Worm (Caenorhabditis elegans): Measurements from ENCODE around the gene C42C1.3.

Gene C42C1.3

DNA sequence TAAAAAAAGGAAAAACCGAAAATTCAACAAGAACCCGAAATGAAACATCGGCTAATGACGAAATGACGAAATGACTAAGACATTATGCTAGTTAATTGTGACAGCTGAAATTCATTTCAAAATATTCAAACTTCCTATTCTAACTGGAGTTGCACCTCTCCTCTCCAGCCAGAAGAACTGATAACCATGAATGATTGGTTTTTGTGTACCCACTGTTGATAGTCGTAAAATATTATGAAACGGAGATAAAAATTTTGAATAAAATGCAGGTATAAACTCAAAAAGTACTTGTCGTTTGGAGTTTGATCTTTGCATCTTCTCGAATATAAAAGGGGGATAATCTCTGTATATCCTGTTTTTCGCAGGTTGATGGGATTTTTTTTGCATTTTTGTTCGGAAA is 32.6 kb upstream of the C42C1.3 start:
- TF ChIP-seq elt-3 (tag; optimal IDR thresholded peaks at IDR 0.05): no peak
- no peak for TF ChIP-seq cnd-1 (tag; optimal IDR thresholded peaks at IDR 0.05)
- TF ChIP-seq ceh-83 (GFP tag; optimal IDR thresholded peaks at IDR 0.05): no peak
- TF ChIP-seq sptf-1 (tag; optimal IDR thresholded peaks at IDR 0.05): no peak
- no peak for TF ChIP-seq ceh-43 (GFP tag; optimal IDR thresholded peaks at IDR 0.05)
- TF ChIP-seq lin-32 (GFP tag; optimal IDR thresholded peaks at IDR 0.05): no peak
- no peak for TF ChIP-seq pha-4 (tag; optimal IDR thresholded peaks at IDR 0.05)
- no peak for TF ChIP-seq ztf-11 (tag; optimal IDR thresholded peaks at IDR 0.05)

- TF ChIP-seq nhr-12 (tag; optimal IDR thresholded peaks at IDR 0.05): no peak
- TF ChIP-seq ceh-39 (tag; optimal IDR thresholded peaks at IDR 0.05): no peak
- no peak for TF ChIP-seq hlh-1 (tag; optimal IDR thresholded peaks at IDR 0.05)
- no peak for TF ChIP-seq sptf-1 (tag; optimal IDR thresholded peaks at IDR 0.05)
- TF ChIP-seq snpc-4 (tag; optimal IDR thresholded peaks at IDR 0.05): no peak
- TF ChIP-seq drap-1 (GFP tag; optimal IDR thresholded peaks at IDR 0.05): no peak
- no peak for TF ChIP-seq lsy-2 (tag; optimal IDR thresholded peaks at IDR 0.05)
- no peak for TF ChIP-seq pha-4 (tag; optimal IDR thresholded peaks at IDR 0.05)
- TF ChIP-seq ces-1 (GFP tag; optimal IDR thresholded peaks at IDR 0.05): no peak
- TF ChIP-seq unc-39 (tag; optimal IDR thresholded peaks at IDR 0.05): no peak
- no peak for TF ChIP-seq cnd-1 (tag; optimal IDR thresholded peaks at IDR 0.05)
These were observed 30.9 kb upstream of the C42C1.3 start, which contains the start of gene oac-59 for ce11 chrIV:12301161-12301560. Gene oac-59 (minus strand): TSS chrIV:12301261.

DNA sequence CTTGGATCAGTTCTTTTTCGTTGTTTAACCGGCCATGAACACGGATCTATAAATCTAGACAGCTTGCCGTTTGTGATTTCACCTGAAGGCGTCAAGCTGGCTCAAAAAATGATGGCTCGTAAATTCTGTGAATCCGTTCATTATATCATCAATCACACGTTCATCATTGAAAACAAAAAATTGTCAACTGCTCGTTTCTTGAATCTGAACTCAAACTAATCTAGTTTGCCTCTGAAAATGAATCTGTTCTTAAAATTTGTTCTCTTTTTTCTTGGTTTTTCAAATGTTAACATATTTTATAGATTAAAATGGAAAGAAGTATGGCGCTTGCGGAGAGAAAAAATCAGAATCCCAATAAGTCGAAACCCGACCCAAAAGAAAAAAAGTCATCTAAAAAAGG is 20.5 kb upstream of the C42C1.3 start, which contains the start of gene C42C1.8:
TSS of gene C42C1.8 (plus strand) at position 301 of the 400 bp plus-strand sequence.
- TF ChIP-seq ceh-39 (tag; optimal IDR thresholded peaks at IDR 0.05) (no peak), sptf-1 (tag; optimal IDR thresholded peaks at IDR 0.05) (no peak), hlh-1 (tag; optimal IDR thresholded peaks at IDR 0.05) (no peak), nhr-12 (tag; optimal IDR thresholded peaks at IDR 0.05) (no peak), cnd-1 (tag; optimal IDR thresholded peaks at IDR 0.05) (no peak), ztf-11 (tag; optimal IDR thresholded peaks at IDR 0.05) (no peak), unc-120 (tag; optimal IDR thresholded peaks at IDR 0.05; ENCODE audit: poor library complexity, severe bottlenecking) (no peak), nhr-28 (tag; optimal IDR thresholded peaks at IDR 0.05) (no peak), mab-5 (tag; optimal IDR thresholded peaks at IDR 0.05) (no peak), flh-1 (GFP tag; optimal IDR thresholded peaks at IDR 0.05) (no peak)

DNA sequence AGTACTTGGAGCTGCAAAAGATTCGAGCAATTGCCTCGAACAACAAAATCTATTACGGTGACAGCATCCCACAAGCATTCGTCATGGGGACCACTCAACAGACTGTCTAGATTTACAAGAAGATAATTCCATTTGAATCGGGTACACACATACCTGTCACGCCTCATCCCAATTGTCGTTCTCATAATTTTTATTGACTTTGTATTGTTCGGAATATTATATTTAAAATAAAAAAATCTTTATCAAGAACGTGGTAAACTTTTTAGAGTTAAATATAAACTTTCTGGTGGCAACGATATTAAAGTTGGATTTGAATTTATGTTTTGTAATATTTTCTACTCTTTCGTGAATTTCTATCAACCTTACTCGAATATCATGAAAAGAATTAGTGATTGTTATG is 18.9 kb upstream of the C42C1.3 start, which contains the start of gene C42C1.9:
TSS of gene C42C1.9 (plus strand) at position 301 of the 400 bp plus-strand sequence.
- no peak for TF ChIP-seq mab-5 (tag; optimal IDR thresholded peaks at IDR 0.05)

DNA sequence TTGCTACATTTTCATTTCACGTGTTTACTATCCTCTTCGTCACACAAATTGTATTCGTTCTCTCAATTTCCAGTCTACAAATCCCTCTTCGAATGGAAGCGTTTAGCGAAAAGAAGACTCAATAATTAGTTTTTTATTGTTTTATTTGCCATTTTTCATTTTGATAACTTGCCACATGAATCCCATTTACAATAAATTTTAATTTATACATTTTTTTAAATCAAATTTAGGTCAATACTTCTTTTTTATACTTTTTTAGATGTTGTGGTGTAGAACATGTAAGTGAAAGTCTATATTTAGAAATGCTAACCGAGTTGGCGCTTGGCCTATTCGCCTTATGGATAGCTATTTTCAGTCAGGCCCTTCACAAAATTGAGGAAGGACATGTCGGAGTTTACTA is 17.3 kb upstream of the C42C1.3 start, which contains the start of gene erl-1:
TSS of gene erl-1 (plus strand) at position 301 of the 400 bp plus-strand sequence.
- TF ChIP-seq nhr-2 (tag; optimal IDR thresholded peaks at IDR 0.05) (no peak), mls-2 (tag; optimal IDR thresholded peaks at IDR 0.05) (no peak)

DNA sequence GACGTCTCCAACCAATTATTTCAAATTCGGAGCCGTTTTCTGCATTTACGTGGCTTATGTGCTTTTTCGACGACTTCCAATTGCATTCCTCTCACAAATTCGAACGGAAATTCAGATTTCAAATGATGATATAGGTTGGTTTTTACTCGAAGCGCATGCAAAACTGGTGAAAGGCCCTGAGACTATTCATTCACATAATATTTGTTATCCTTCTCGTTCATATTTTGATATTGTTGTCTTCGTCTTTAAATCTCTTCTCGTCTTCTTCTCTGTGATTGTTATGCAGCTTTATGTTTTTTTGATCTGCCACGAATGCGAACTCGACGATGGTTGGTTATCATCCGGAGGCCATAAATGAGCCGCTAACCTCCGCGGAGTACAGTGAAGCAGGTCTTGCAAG is 12.6 kb upstream of the C42C1.3 start, which contains the start of gene hpo-12:
TSS of gene hpo-12 (plus strand) at position 301 of the 400 bp plus-strand sequence.
- no peak for TF ChIP-seq ceh-83 (GFP tag; optimal IDR thresholded peaks at IDR 0.05)
- no peak for TF ChIP-seq mep-1 (tag; optimal IDR thresholded peaks at IDR 0.05)
- TF ChIP-seq hlh-1 (tag; optimal IDR thresholded peaks at IDR 0.05): no peak
- no peak for TF ChIP-seq lsy-2 (tag; optimal IDR thresholded peaks at IDR 0.05)
- TF ChIP-seq nhr-12 (tag; optimal IDR thresholded peaks at IDR 0.05): no peak
- TF ChIP-seq snpc-4 (tag; optimal IDR thresholded peaks at IDR 0.05): no peak

- TF ChIP-seq unc-62 (GFP tag; optimal IDR thresholded peaks at IDR 0.05) (no peak), ceh-83 (GFP tag; optimal IDR thresholded peaks at IDR 0.05) (no peak), lin-13 (tag; optimal IDR thresholded peaks at IDR 0.05) (no peak), unc-120 (tag; optimal IDR thresholded peaks at IDR 0.05; ENCODE audit: poor library complexity, severe bottlenecking) (no peak), pha-4 (tag; optimal IDR thresholded peaks at IDR 0.05) (no peak), sptf-1 (tag; optimal IDR thresholded peaks at IDR 0.05) (no peak), ces-1 (GFP tag; optimal IDR thresholded peaks at IDR 0.05) (peak; percentile 3), mls-2 (tag; optimal IDR thresholded peaks at IDR 0.05) (no peak), nhr-12 (tag; optimal IDR thresholded peaks at IDR 0.05) (no peak), ham-2 (GFP tag; optimal IDR thresholded peaks at IDR 0.05) (no peak), tbx-8 (GFP tag; optimal IDR thresholded peaks at IDR 0.05) (no peak), drap-1 (GFP tag; optimal IDR thresholded peaks at IDR 0.05) (no peak), elt-3 (tag; optimal IDR thresholded peaks at IDR 0.05) (no peak), nhr-76 (tag; optimal IDR thresholded peaks at IDR 0.05) (no peak), nhr-2 (tag; optimal IDR thresholded peaks at IDR 0.05) (no peak), unc-39 (tag; optimal IDR thresholded peaks at IDR 0.05) (no peak), mep-1 (tag; optimal IDR thresholded peaks at IDR 0.05) (no peak), nhr-237 (tag; optimal IDR thresholded peaks at IDR 0.05) (no peak), blmp-1 (tag; optimal IDR thresholded peaks at IDR 0.05) (no peak), ztf-11 (tag; optimal IDR thresholded peaks at IDR 0.05) (no peak), lsy-2 (tag; optimal IDR thresholded peaks at IDR 0.05) (peak; percentile 35), ceh-43 (GFP tag; optimal IDR thresholded peaks at IDR 0.05) (peak; percentile 41)
These were observed 12.0 kb upstream of the C42C1.3 start, which contains the start of the genes C42C1.12 and C42C1.19 for ce11 chrIV:12282157-12282789. Gene C42C1.12 (minus strand): TSS chrIV:12282207. Gene C42C1.19 (plus strand): TSS chrIV:12282739.
